Worm (Caenorhabditis elegans) whole organism, L3 larva: ENCODE results near the gene T28F3.8.

Experiments used
- ZK546.5 ChIP-seq: sonication (generic microtip); optimal IDR thresholded peaks from 2 replicates; lab custom pipeline; 2017; ENCODE audit warnings: missing biosample characterization, missing genetic modification characterization
- aly-2 ChIP-seq: fragments of 150-350 bp; optimal IDR thresholded peaks from 2 replicates; lab custom pipeline; 2014; ENCODE audit warnings: missing biosample characterization, missing genetic modification characterization
- ceh-82 ChIP-seq: fragments of 150-350 bp; optimal IDR thresholded peaks from 2 replicates; lab custom pipeline; 2014; ENCODE audit warnings: missing biosample characterization, missing genetic modification characterization
- elt-2 ChIP-seq: sonication (generic microtip); optimal IDR thresholded peaks from 2 replicates; lab custom pipeline; 2016; ENCODE audit warnings: missing genetic modification reagents, mild to moderate bottlenecking, missing genetic modification characterization, missing compliant biosample characterization
- eor-1 ChIP-seq, 2 experiments: fragments of 150-350 bp; optimal IDR thresholded peaks; 2 replicates each; lab custom pipeline; 2014 to 2018; ENCODE audit warnings: missing biosample characterization in 2 of 2, missing genetic modification characterization in 2 of 2
- fos-1 ChIP-seq: fragments of 150-350 bp; optimal IDR thresholded peaks from 2 replicates; lab custom pipeline; 2014; ENCODE audit warnings: missing biosample characterization, missing genetic modification characterization
- lsy-12 ChIP-seq: sonication (generic microtip); optimal IDR thresholded peaks from 2 replicates; lab custom pipeline; 2016; ENCODE audit warnings: mild to moderate bottlenecking, missing genetic modification characterization, missing compliant biosample characterization
- mdl-1 ChIP-seq: fragments of 150-350 bp; optimal IDR thresholded peaks from 2 replicates; lab custom pipeline; 2014; ENCODE audit warnings: missing biosample characterization, missing genetic modification characterization
- nhr-12 ChIP-seq: fragments of 150-350 bp; optimal IDR thresholded peaks from 2 replicates; lab custom pipeline; 2014; ENCODE audit warnings: missing biosample characterization, missing genetic modification characterization
- nhr-23 ChIP-seq: fragments of 150-350 bp; optimal IDR thresholded peaks from 2 replicates; lab custom pipeline; 2014; ENCODE audit warnings: missing biosample characterization, missing genetic modification reagents, missing genetic modification characterization
- nhr-25 ChIP-seq: sonication (generic microtip); optimal IDR thresholded peaks from 2 replicates; lab custom pipeline; 2017; ENCODE audit warnings: missing biosample characterization, missing genetic modification characterization
- snpc-4 ChIP-seq: fragments of 150-350 bp; optimal IDR thresholded peaks from 2 replicates; lab custom pipeline; 2014; ENCODE audit warnings: missing biosample characterization, missing genetic modification characterization
- unc-62 ChIP-seq: fragments of 150-350 bp; sonication (generic microtip); optimal IDR thresholded peaks from 4 replicates; lab custom pipeline; 2014; ENCODE audit warnings: missing biosample characterization, missing genetic modification reagents, missing genetic modification characterization
- zag-1 ChIP-seq: fragments of 150-350 bp; optimal IDR thresholded peaks from 2 replicates; lab custom pipeline; 2014; ENCODE audit warnings: missing biosample characterization, missing genetic modification characterization

ce11 chrIV:17335031-17335430, 27.9 kb upstream of the T28F3.8 start, which contains the start of gene C49C3.8:
- TF ChIP-seq zag-1 (no peak), fos-1 (no peak), elt-2 (tag; lab: Kevin White, UChicago) (no peak), eor-1 (tag; optimal IDR thresholded peaks at IDR 0.05; lab: Kevin White, UChicago) (no peak), nhr-12 (no peak), unc-62 (GFP tag; lab: Kevin White, UChicago) (no peak), nhr-25 (tag; lab: Kevin White, UChicago) (no peak), ceh-82 (tag; lab: Kevin White, UChicago) (no peak), lsy-12 (tag; lab: Kevin White, UChicago) (no peak), aly-2 (tag; lab: Kevin White, UChicago) (no peak), snpc-4 (tag; lab: Kevin White, UChicago) (no peak), mdl-1 (tag; lab: Kevin White, UChicago) (no peak), nhr-23 (tag; lab: Kevin White, UChicago) (no peak), ZK546.5 (no peak)
